Fruit fly (Drosophila melanogaster) Kc167 (cell line): ENCODE measurements around the gene CG31347.

ENCODE experiments used
- Myc ChIP-seq: fragments of >200 bp; optimal IDR thresholded peaks from 2 replicates; lab custom pipeline; 2017; ENCODE audit warnings: missing external identifiers
- Sin3A ChIP-seq: fragments of >200 bp; optimal IDR thresholded peaks from 2 replicates; lab custom pipeline; 2018; ENCODE audit warnings: missing external identifiers
- h ChIP-seq: fragments of >200 bp; optimal IDR thresholded peaks from 3 replicates; lab custom pipeline; 2018; ENCODE audit warnings: missing external identifiers
- insv ChIP-seq: fragments of >200 bp; optimal IDR thresholded peaks from 3 replicates; lab custom pipeline; 2018; ENCODE audit warnings: missing external identifiers
- psq ChIP-seq: fragments of >200 bp; optimal IDR thresholded peaks from 2 replicates; lab custom pipeline; 2017; ENCODE audit warnings: missing external identifiers
- ttk ChIP-seq: sonication (Bioruptor generic); optimal IDR thresholded peaks from 2 replicates; lab custom pipeline; 2017; ENCODE audit warnings: missing external identifiers

Gene CG31347

dm6 chr3R:12642051-12642532 is 50.3 kb downstream of the CG31347 start, which contains the start of gene CG6753:
Gene CG6753 (minus strand): TSS chr3R:12642482.
- no peak for TF ChIP-seq Myc (lab: Kevin White, UChicago)
- TF ChIP-seq insv (lab: Kevin White, UChicago): no peak
- TF ChIP-seq psq: no peak
- TF ChIP-seq h (lab: Kevin White, UChicago): no peak
- no peak for TF ChIP-seq ttk (lab: Kevin White, UChicago)
- no peak for TF ChIP-seq Sin3A
